Worm (Caenorhabditis elegans) whole organism, L4 larva: ENCODE measurements around the gene tir-1.
"Not testable (repeated sequence)": the region's sequence is repeated elsewhere in the genome, so short reads cannot be mapped to it uniquely, and the experiment has no call there.

ENCODE experiments used
- D1046.2 ChIP-seq: fragments of 200-800 bp; sonication (Bioruptor generic); IDR thresholded peaks from 2 replicates; pipeline ENCODE4 v1.3.6; 2022; ENCODE audit warnings: missing genetic modification characterization, missing compliant biosample characterization
- F10B5.3 ChIP-seq: sonication (generic microtip); optimal IDR thresholded peaks from 2 replicates; lab custom pipeline; 2016; ENCODE audit warnings: mild to moderate bottlenecking, missing genetic modification characterization, missing compliant biosample characterization
- F26F4.8 ChIP-seq: fragments of 200-800 bp; sonication (Bioruptor generic); conservative IDR thresholded peaks from 2 replicates; pipeline ENCODE4 v1.3.6; 2022; ENCODE audit warnings: missing genetic modification characterization, missing compliant biosample characterization
- F44E2.7 ChIP-seq: fragments of 200-800 bp; sonication (Bioruptor generic); IDR thresholded peaks from 2 replicates; pipeline ENCODE4 v2.1.2; 2022; ENCODE audit warnings: missing genetic modification characterization, missing compliant biosample characterization
- F49E8.2 ChIP-seq: sonication (generic microtip); optimal IDR thresholded peaks from 2 replicates; lab custom pipeline; 2016; ENCODE audit warnings: missing compliant biosample characterization, mild to moderate bottlenecking, missing genetic modification characterization, borderline replicate concordance
- Y105C5A.15 ChIP-seq: fragments of 200-800 bp; sonication (Bioruptor generic); IDR thresholded peaks from 2 replicates; pipeline ENCODE4 v1.3.6; 2022; ENCODE audit warnings: missing genetic modification characterization, missing compliant biosample characterization
- Y48G9A.11 ChIP-seq: fragments of 200-800 bp; sonication (Bioruptor generic); IDR thresholded peaks from 2 replicates; pipeline ENCODE4 v1.3.6; 2022; ENCODE audit warnings: missing genetic modification reagents, missing genetic modification characterization, missing compliant biosample characterization
- Y5F2A.4 ChIP-seq: fragments of 200-800 bp; sonication (Bioruptor generic); optimal IDR thresholded peaks from 2 replicates; lab custom pipeline; 2018; ENCODE audit warnings: mild to moderate bottlenecking, missing genetic modification characterization, missing compliant biosample characterization
- ZK337.2 ChIP-seq: fragments of 200-800 bp; sonication (Bioruptor generic); IDR thresholded peaks from 2 replicates; pipeline ENCODE4 v1.3.6; 2022; ENCODE audit warnings: missing genetic modification reagents, missing genetic modification characterization, missing compliant biosample characterization
- aha-1 ChIP-seq: fragments of 150-350 bp; peaks from one replicate; lab custom pipeline; 2014; ENCODE audit warnings: missing biosample characterization, missing genetic modification characterization
- arid-1 ChIP-seq: fragments of 200-800 bp; sonication (Bioruptor generic); conservative IDR thresholded peaks from 2 replicates; pipeline ENCODE4 v1.3.6; 2022; ENCODE audit warnings: missing genetic modification reagents, missing genetic modification characterization, missing compliant biosample characterization
- attf-4 ChIP-seq: sonication (generic microtip); optimal IDR thresholded peaks from 3 replicates; lab custom pipeline; 2017; ENCODE audit warnings: missing biosample characterization, missing genetic modification characterization
- ceh-28 ChIP-seq: fragments of 150-350 bp; optimal IDR thresholded peaks from 2 replicates; lab custom pipeline; 2014; ENCODE audit warnings: missing biosample characterization, missing genetic modification reagents, missing genetic modification characterization
- ceh-32 ChIP-seq: sonication (generic microtip); optimal IDR thresholded peaks from 2 replicates; lab custom pipeline; 2016; ENCODE audit warnings: mild to moderate bottlenecking, missing genetic modification characterization, missing compliant biosample characterization; ENCODE audit not compliant: poor library complexity
- ceh-44 ChIP-seq: fragments of 200-800 bp; sonication (Bioruptor generic); IDR thresholded peaks from 2 replicates; pipeline ENCODE4 v1.3.6; 2022; ENCODE audit warnings: missing genetic modification reagents, missing genetic modification characterization, missing compliant biosample characterization
- ceh-82 ChIP-seq: sonication (generic microtip); optimal IDR thresholded peaks from 2 replicates; lab custom pipeline; 2017; ENCODE audit warnings: missing biosample characterization, missing genetic modification characterization
- ctbp-1 ChIP-seq: fragments of 200-800 bp; sonication (Bioruptor generic); IDR thresholded peaks from 2 replicates; pipeline ENCODE4 v1.3.6; 2022; ENCODE audit warnings: missing genetic modification reagents, missing genetic modification characterization, missing compliant biosample characterization
- dmd-6 ChIP-seq: fragments of 200-800 bp; sonication (Bioruptor generic); IDR thresholded peaks from 2 replicates; pipeline ENCODE4 v1.3.6; 2022; ENCODE audit warnings: missing genetic modification reagents, missing genetic modification characterization, missing compliant biosample characterization
- dmd-8 ChIP-seq: fragments of 200-800 bp; sonication (Bioruptor generic); IDR thresholded peaks from 2 replicates; pipeline ENCODE4 v1.3.6; 2022; ENCODE audit warnings: missing genetic modification characterization, missing compliant biosample characterization
- dmd-9 ChIP-seq: fragments of 200-800 bp; sonication (Bioruptor generic); IDR thresholded peaks from 2 replicates; pipeline ENCODE4 v1.3.6; 2022; ENCODE audit warnings: missing genetic modification reagents, missing genetic modification characterization, missing compliant biosample characterization
- egl-43 ChIP-seq: fragments of 200-800 bp; sonication (Bioruptor generic); IDR thresholded peaks from 2 replicates; pipeline ENCODE4 v1.3.6; 2022; ENCODE audit warnings: missing genetic modification reagents, missing genetic modification characterization, missing compliant biosample characterization
- fkh-10 ChIP-seq: fragments of 150-350 bp; optimal IDR thresholded peaks from 2 replicates; lab custom pipeline; 2014; ENCODE audit warnings: missing biosample characterization, missing genetic modification reagents, missing genetic modification characterization
- lim-7 ChIP-seq: fragments of 200-800 bp; sonication (Bioruptor generic); IDR thresholded peaks from 2 replicates; pipeline ENCODE4 v1.3.6; 2022; ENCODE audit warnings: missing genetic modification characterization, missing compliant biosample characterization
- lin-1 ChIP-seq: fragments of 200-800 bp; sonication (Bioruptor generic); IDR thresholded peaks from 2 replicates; pipeline ENCODE4 v1.3.6; 2022; ENCODE audit warnings: missing genetic modification reagents, missing genetic modification characterization, missing compliant biosample characterization
- lin-13 ChIP-seq: fragments of 150-350 bp; optimal IDR thresholded peaks from 2 replicates; lab custom pipeline; 2014; ENCODE audit warnings: missing biosample characterization, missing genetic modification reagents, missing genetic modification characterization
- lin-38 ChIP-seq: fragments of 200-800 bp; sonication (Bioruptor generic); IDR thresholded peaks from 2 replicates; pipeline ENCODE4 v1.3.6; 2022; ENCODE audit warnings: missing genetic modification reagents, missing genetic modification characterization, missing compliant biosample characterization
- lin-39 ChIP-seq: fragments of 150-350 bp; optimal IDR thresholded peaks from 2 replicates; lab custom pipeline; 2014; ENCODE audit warnings: missing biosample characterization, missing genetic modification reagents, missing genetic modification characterization
- lir-3 ChIP-seq: sonication (generic microtip); optimal IDR thresholded peaks from 2 replicates; lab custom pipeline; 2016; ENCODE audit warnings: mild to moderate bottlenecking, missing genetic modification characterization, missing compliant biosample characterization
- lsy-2 ChIP-seq, 2 experiments: fragments of 150-350 bp in 1 of 2; sonication (generic microtip) in 1 of 2; optimal IDR thresholded peaks; 2 replicates each; lab custom pipeline; 2014 to 2017; ENCODE audit warnings: missing biosample characterization in 2 of 2, missing genetic modification characterization in 2 of 2
- madf-5 ChIP-seq, 2 experiments: fragments of 200-800 bp; sonication (Bioruptor generic); IDR thresholded peaks; 2 replicates each; pipeline ENCODE4 v1.3.6; 2022; ENCODE audit warnings: missing compliant biosample characterization in 2 of 2, missing genetic modification characterization in 2 of 2
- madf-9 ChIP-seq: fragments of 200-800 bp; sonication (Bioruptor generic); conservative IDR thresholded peaks from 2 replicates; pipeline ENCODE4 v1.3.6; 2022; ENCODE audit warnings: missing genetic modification reagents, missing genetic modification characterization, missing compliant biosample characterization
- mdt-29 ChIP-seq: fragments of 200-800 bp; sonication (Bioruptor generic); IDR thresholded peaks from 2 replicates; pipeline ENCODE4 v1.3.6; 2022; ENCODE audit warnings: missing genetic modification reagents, missing genetic modification characterization, missing compliant biosample characterization
- mep-1 ChIP-seq: fragments of 150-350 bp; sonication (generic microtip); optimal IDR thresholded peaks from 3 replicates; lab custom pipeline; 2014; ENCODE audit warnings: missing biosample characterization, missing genetic modification characterization
- nhr-76 ChIP-seq: fragments of 150-350 bp; optimal IDR thresholded peaks from 2 replicates; lab custom pipeline; 2014; ENCODE audit warnings: missing biosample characterization, missing genetic modification characterization
- pha-4 ChIP-seq, 2 experiments: fragments of 150-350 bp in 1 of 2; fragments of 200-800 bp in 1 of 2; sonication (Bioruptor generic) in 1 of 2; IDR thresholded peaks in 1 of 2; optimal IDR thresholded peaks in 1 of 2; 2 replicates each; pipeline versions ENCODE4 v1.3.6 to Lab custom; 2014 to 2022; ENCODE audit warnings: missing genetic modification characterization in 2 of 2, missing genetic modification reagents in 2 of 2, missing biosample characterization in 1 of 2, missing compliant biosample characterization in 1 of 2
- php-3 ChIP-seq: fragments of 200-800 bp; sonication (Bioruptor generic); IDR thresholded peaks from 2 replicates; pipeline ENCODE4 v1.3.6; 2022; ENCODE audit warnings: missing genetic modification reagents, missing genetic modification characterization, missing compliant biosample characterization
- pqm-1 ChIP-seq: sonication (generic microtip); optimal IDR thresholded peaks from 2 replicates; lab custom pipeline; 2017; ENCODE audit warnings: missing biosample characterization, missing genetic modification characterization
- rbr-2 ChIP-seq: sonication (generic microtip); optimal IDR thresholded peaks from 2 replicates; lab custom pipeline; 2016; ENCODE audit warnings: missing genotype, missing genetic modification characterization, missing compliant biosample characterization
- skn-1 ChIP-seq: fragments of 150-350 bp; optimal IDR thresholded peaks from 2 replicates; lab custom pipeline; 2014; ENCODE audit warnings: missing biosample characterization, missing genetic modification characterization
- snpc-1.2 ChIP-seq: fragments of 200-800 bp; sonication (Bioruptor generic); IDR thresholded peaks from 2 replicates; pipeline ENCODE4 v1.3.6; 2022; ENCODE audit warnings: missing genetic modification reagents, missing genetic modification characterization, missing compliant biosample characterization
- tra-1 ChIP-seq: fragments of 200-800 bp; sonication (Bioruptor generic); IDR thresholded peaks from 2 replicates; pipeline ENCODE4 v1.3.6; 2022; ENCODE audit warnings: missing genetic modification reagents, missing genetic modification characterization, missing compliant biosample characterization
- unc-62 ChIP-seq, 3 experiments: fragments of 150-350 bp in 1 of 3; sonication (generic microtip); optimal IDR thresholded peaks in 2 of 3; peaks in 1 of 3; 1 replicate in 1 of 3; 2 replicates in 2 of 3; lab custom pipeline; 2014 to 2017; ENCODE audit warnings: missing biosample characterization in 3 of 3, missing genetic modification characterization in 3 of 3, missing genetic modification reagents in 3 of 3, missing genotype in 1 of 3
- vab-7 ChIP-seq: fragments of 200-800 bp; sonication (Bioruptor generic); IDR thresholded peaks from 2 replicates; pipeline ENCODE4 v1.3.6; 2022; ENCODE audit warnings: missing genetic modification reagents, missing genetic modification characterization, missing compliant biosample characterization
- zfp-2 ChIP-seq: sonication (generic microtip); optimal IDR thresholded peaks from 2 replicates; lab custom pipeline; 2016; ENCODE audit warnings: mild to moderate bottlenecking, missing genetic modification characterization, missing compliant biosample characterization
- zfp-3 ChIP-seq: fragments of 200-800 bp; sonication (Bioruptor generic); conservative IDR thresholded peaks from 2 replicates; pipeline ENCODE4 v1.3.6; 2022; ENCODE audit warnings: missing genetic modification reagents, missing genetic modification characterization, missing compliant biosample characterization

Gene tir-1

DNA sequence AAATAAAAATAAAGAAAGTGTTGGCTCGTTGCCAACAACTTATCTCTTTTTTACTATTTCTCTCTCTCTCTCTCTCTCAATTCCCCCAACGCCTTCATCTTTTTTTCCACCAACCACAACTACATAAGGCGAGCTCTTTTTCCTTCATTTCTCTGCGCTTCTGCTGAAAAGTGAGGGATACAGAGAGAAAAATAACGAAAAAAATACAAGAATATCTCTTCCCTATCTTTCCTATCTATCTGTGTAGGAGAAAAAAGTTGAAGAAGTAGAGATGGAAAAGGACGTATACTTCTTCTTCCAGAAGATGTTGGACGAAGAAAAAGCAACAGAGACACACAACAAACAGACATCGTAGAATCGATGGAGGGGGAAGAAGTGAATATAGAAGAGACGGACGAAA is 2.6 kb downstream of the tir-1 start:
- no peak for TF ChIP-seq lir-3 (tag; lab: Kevin White, UChicago)
- no peak for TF ChIP-seq lin-1
- no peak for TF ChIP-seq F49E8.2 (tag; lab: Kevin White, UChicago)
- peak; percentile 89 for TF ChIP-seq aha-1 (tag; lab: Kevin White, UChicago)
- no peak for TF ChIP-seq madf-5 (GFP tag; IDR thresholded peaks at IDR 0.05; lab: Robert Waterston, UW)
- TF ChIP-seq zfp-2 (tag; lab: Kevin White, UChicago), result no peak
- TF ChIP-seq nhr-76, result no peak
- peak; percentile 38 for TF ChIP-seq fkh-10 (GFP tag; lab: Kevin White, UChicago)
- TF ChIP-seq ceh-82 (tag; lab: Kevin White, UChicago), result no peak
- TF ChIP-seq pqm-1 (tag; lab: Kevin White, UChicago), result no peak
- no peak for TF ChIP-seq ceh-28 (tag; lab: Kevin White, UChicago)
- no peak for TF ChIP-seq madf-9
- no peak for TF ChIP-seq lin-13 (GFP tag; lab: Kevin White, UChicago)
- TF ChIP-seq unc-62 (GFP tag; optimal IDR thresholded peaks at IDR 0.05 in 1 of 2; lab: Kevin White, UChicago), result peak in 1 of 2 experiments; percentile 44
- no peak for TF ChIP-seq unc-62 (tag; optimal IDR thresholded peaks at IDR 0.05; lab: Kevin White, UChicago)
- no peak for TF ChIP-seq ceh-32 (tag; lab: Kevin White, UChicago)
- TF ChIP-seq rbr-2, result peak; percentile 16
- peak; percentile 31 to 65 for TF ChIP-seq lsy-2 (tag; optimal IDR thresholded peaks at IDR 0.05; lab: Kevin White, UChicago)
- TF ChIP-seq attf-4 (tag; lab: Kevin White, UChicago), result no peak
- no peak for TF ChIP-seq F10B5.3 (tag; lab: Kevin White, UChicago)
- TF ChIP-seq Y48G9A.11 (GFP tag; lab: Robert Waterston, UW), result no peak
- TF ChIP-seq Y5F2A.4 (GFP tag; lab: Kevin White, UChicago), result no peak
- no peak for TF ChIP-seq skn-1 (tag; lab: Kevin White, UChicago)
- TF ChIP-seq mep-1, result peak; percentile 17
- TF ChIP-seq, all 104 proteins: peak for 6

DNA sequence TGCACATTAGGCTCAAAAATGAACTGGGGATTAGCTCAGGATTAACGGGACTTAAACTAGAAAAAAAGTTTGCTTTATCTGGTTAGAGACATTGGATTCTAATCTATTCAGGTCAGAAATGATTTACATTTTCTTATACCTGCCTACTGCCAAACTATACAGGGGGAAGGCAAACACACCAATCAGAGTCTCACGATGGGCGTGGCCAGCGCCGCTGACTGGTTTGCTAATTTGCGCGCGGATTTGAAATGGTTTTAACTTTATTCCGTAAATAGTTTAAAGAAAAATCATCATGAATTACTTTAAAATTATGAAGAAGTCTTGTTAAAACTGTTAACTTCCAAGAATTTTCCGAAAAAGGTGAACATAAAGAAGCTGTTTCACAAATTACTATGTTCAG is 3.1 kb downstream of the tir-1 start:
- TF ChIP-seq rbr-2 (no peak), aha-1 (tag; lab: Kevin White, UChicago) (peak; percentile 23), lin-39 (tag; lab: Kevin White, UChicago) (no peak)
- TF ChIP-seq, all 104 proteins: peak for 1

DNA sequence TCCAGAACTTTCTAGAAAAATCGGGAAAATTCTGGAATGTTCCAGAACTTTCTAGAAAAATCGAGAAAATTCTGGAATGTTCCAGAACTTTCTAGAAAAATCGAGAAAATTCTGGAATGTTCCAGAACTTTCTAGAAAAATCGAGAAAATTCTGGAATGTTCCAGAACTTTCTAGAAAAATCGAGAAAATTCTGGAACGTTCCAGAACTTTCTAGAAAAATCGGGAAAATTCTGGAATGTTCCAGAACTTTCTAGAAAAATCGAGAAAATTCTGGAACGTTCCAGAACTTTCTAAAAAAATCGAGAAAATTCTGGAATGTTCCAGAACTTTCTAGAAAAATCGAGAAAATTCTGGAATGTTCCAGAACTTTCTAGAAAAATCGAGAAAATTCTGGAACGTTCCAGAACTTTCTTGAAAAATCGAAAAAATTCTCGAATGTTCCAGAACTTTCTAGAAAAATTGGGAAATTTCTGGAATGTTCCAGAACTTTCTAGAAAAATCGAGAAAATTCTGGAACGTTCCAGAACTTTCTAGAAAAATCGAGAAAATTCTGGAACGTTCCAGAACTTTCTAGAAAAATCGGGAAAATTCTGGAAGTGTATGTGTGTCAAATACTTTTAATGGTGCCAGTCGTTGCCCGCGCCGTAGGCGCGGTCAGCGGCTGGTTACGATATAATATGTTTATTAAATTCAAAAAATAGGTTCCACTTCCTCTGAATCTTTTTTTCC is 4.2 kb downstream of the tir-1 start:
- TF ChIP-seq Y105C5A.15, result peak; percentile 92
- TF ChIP-seq F26F4.8, result peak; percentile 73
- TF ChIP-seq ceh-44, result peak; percentile 93; the same call in 1 of the 2 replicates
- TF ChIP-seq dmd-6 (GFP tag; lab: Robert Waterston, UW), result peak; percentile 25; the same call in 1 of the 2 replicates
- TF ChIP-seq lim-7 (GFP tag; lab: Robert Waterston, UW), result peak; percentile 86
- peak; percentile 74 for TF ChIP-seq pha-4 (GFP tag; IDR thresholded peaks at IDR 0.05; lab: Robert Waterston, UW)
- not testable (repeated sequence) for TF ChIP-seq pha-4 (tag; optimal IDR thresholded peaks at IDR 0.05; lab: Kevin White, UChicago)
- TF ChIP-seq lin-38 (GFP tag; lab: Robert Waterston, UW), result peak; percentile 65; the same call in 1 of the 2 replicates
- TF ChIP-seq mdt-29 (GFP tag; lab: Robert Waterston, UW), result peak; percentile 98
- TF ChIP-seq arid-1 (GFP tag; lab: Robert Waterston, UW), result peak; percentile 83
- peak; percentile 74 for TF ChIP-seq vab-7
- peak; percentile 89 for TF ChIP-seq snpc-1.2
- TF ChIP-seq ZK337.2 (GFP tag; lab: Robert Waterston, UW), result peak; percentile 73; the same call in 1 of the 2 replicates
- TF ChIP-seq tra-1 (GFP tag; lab: Robert Waterston, UW), result peak; percentile 55
- peak; percentile 56 for TF ChIP-seq ctbp-1 (GFP tag; lab: Robert Waterston, UW)
- peak; percentile 44 to 91; a peak in 2 of 4 replicates for TF ChIP-seq madf-5 (GFP tag; IDR thresholded peaks at IDR 0.05; lab: Robert Waterston, UW)
- peak; percentile 48; the same call in 1 of the 2 replicates for TF ChIP-seq egl-43 (GFP tag; lab: Robert Waterston, UW)
- TF ChIP-seq dmd-8 (GFP tag; lab: Robert Waterston, UW), result peak; percentile 79
- TF ChIP-seq zfp-3, result peak; percentile 72
- TF ChIP-seq dmd-9 (GFP tag; lab: Robert Waterston, UW), result peak; percentile 81
- 0 out of 2 replicates have a peak, but pooled peaks have one; percentile 76 for TF ChIP-seq F44E2.7 (GFP tag; lab: Robert Waterston, UW)
- 0 out of 2 replicates have a peak, but pooled peaks have one; percentile 46 for TF ChIP-seq php-3 (GFP tag; lab: Robert Waterston, UW)
- peak; percentile 72; the same call in 1 of the 2 replicates for TF ChIP-seq D1046.2
- TF ChIP-seq lin-1, result peak; percentile 90
